Fruit fly (Drosophila melanogaster): ENCODE results near the gene GILT2.

Gene GILT2

DNA sequence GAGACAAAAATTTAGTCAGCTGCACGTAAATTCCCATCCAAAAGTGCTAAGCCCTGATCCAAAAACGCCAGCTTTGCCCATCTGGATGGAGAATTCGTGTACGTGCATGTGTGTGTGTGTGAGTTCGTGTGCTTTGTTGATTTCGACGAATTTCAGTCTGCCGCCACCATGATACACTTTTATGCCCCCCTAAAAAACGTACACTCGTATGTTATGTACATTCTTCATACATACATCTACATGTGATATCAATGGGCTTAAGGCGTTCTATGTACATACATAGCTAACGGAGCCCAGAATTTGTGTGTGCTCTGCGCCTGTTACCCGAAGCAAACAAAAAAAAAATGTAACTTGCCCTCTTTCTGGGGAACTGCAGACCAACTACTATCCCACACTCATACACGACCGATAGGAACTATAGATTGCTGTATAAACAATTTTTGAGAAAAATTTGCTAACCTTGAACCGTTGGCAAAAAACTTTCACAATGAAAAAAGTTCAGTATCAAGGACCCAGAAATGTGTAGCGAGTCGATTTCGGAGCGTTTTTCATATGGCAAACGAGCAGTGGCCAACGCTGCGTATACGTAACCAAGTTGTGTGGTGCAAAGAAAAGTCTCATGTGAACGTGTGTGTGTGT is 47.1 kb downstream of the GILT2 start (continued):
- TF ChIP-seq Dbx (GFP tag; IDR thresholded peaks at IDR 0.05) (no peak), Ets65A (GFP tag) (no peak), CG10979 (tag; optimal IDR thresholded peaks at IDR 0.05) (no peak), ara (GFP tag; IDR thresholded peaks at IDR 0.05) (no peak), wek (GFP tag; optimal IDR thresholded peaks at IDR 0.05) (peak; percentile 30), Xbp1 (GFP tag; optimal IDR thresholded peaks at IDR 0.05) (no peak), B-H1 (GFP tag; IDR thresholded peaks at IDR 0.05) (no peak), Sry-β (GFP tag; optimal IDR thresholded peaks at IDR 0.05) (no peak), CG11093 (GFP tag; IDR thresholded peaks at IDR 0.05) (no peak), Oaz (GFP tag; IDR thresholded peaks at IDR 0.05) (no peak), CG11398 (GFP tag; optimal IDR thresholded peaks at IDR 0.05) (no peak), CG6765 (GFP tag; optimal IDR thresholded peaks at IDR 0.05) (no peak), CG3847 (GFP tag; IDR thresholded peaks at IDR 0.05) (no peak), CG17361 (GFP tag; IDR thresholded peaks at IDR 0.05) (no peak), CG17186 (GFP tag; optimal IDR thresholded peaks at IDR 0.05) (no peak), CG9437 (GFP tag; optimal IDR thresholded peaks at IDR 0.05) (peak; percentile 26), CG12769 (tag; optimal IDR thresholded peaks at IDR 0.05) (peak; percentile 55), nerfin-1 (tag; optimal IDR thresholded peaks at IDR 0.05) (no peak), CG17829 (tag; optimal IDR thresholded peaks at IDR 0.05) (no peak), CG4404 (GFP tag; IDR thresholded peaks at IDR 0.05) (no peak), nerfin-2 (GFP tag; IDR thresholded peaks at IDR 0.05; ENCODE audit: partially characterized antibody) (no peak), CkIIα-i1 (GFP tag; IDR thresholded peaks at IDR 0.05) (no peak), CG13775 (GFP tag; optimal IDR thresholded peaks at IDR 0.05) (peak; percentile 11), pita (GFP tag; optimal IDR thresholded peaks at IDR 0.05) (no peak), row (GFP tag; IDR thresholded peaks at IDR 0.05) (no peak), gfzf (GFP tag; optimal IDR thresholded peaks at IDR 0.05) (no peak), CG6689 (GFP tag; IDR thresholded peaks at IDR 0.05) (no peak), Fer3 (tag; optimal IDR thresholded peaks at IDR 0.05) (peak; percentile 30), CG13287 (GFP tag; IDR thresholded peaks at IDR 0.05; ENCODE audit: partially characterized antibody) (0 out of 2 replicates have a peak, but pooled peaks have one; percentile 7), CG12744 (GFP tag; optimal IDR thresholded peaks at IDR 0.05) (peak; percentile 30), E2f1 (GFP tag; IDR thresholded peaks at IDR 0.05) (no peak), sd (tag; optimal IDR thresholded peaks at IDR 0.05) (peak; percentile 61), Hr39 (optimal IDR thresholded peaks at IDR 0.05) (no peak), mld (GFP tag; IDR thresholded peaks at IDR 0.05; ENCODE audit: partially characterized antibody) (no peak), exex (tag; optimal IDR thresholded peaks at IDR 0.05) (no peak), CG6272 (GFP tag; IDR thresholded peaks at IDR 0.05) (no peak), aop (GFP tag; IDR thresholded peaks at IDR 0.05) (no peak), D19B (GFP tag; optimal IDR thresholded peaks at IDR 0.05) (no peak), gcm2 (GFP tag; optimal IDR thresholded peaks at IDR 0.05) (no peak), dysf (GFP tag; IDR thresholded peaks at IDR 0.05) (no peak; the same call in 2 of the 3 replicates), CG17612 (GFP tag; IDR thresholded peaks at IDR 0.05) (0 out of 2 replicates have a peak, but pooled peaks have one; percentile 7), CG3281 (GFP tag; optimal IDR thresholded peaks at IDR 0.05) (peak; percentile 33), chinmo (GFP tag; IDR thresholded peaks at IDR 0.05; ENCODE audit: partially characterized antibody) (0 out of 4 replicates have a peak, but pooled peaks have one; percentile 32), CG1529 (GFP tag; optimal IDR thresholded peaks at IDR 0.05) (no peak), kni (GFP tag; optimal IDR thresholded peaks at IDR 0.05) (peak; percentile 49), bowl (GFP tag; IDR thresholded peaks at IDR 0.05) (no peak), inv (GFP tag; IDR thresholded peaks at IDR 0.05; ENCODE audit: partially characterized antibody) (no peak), CG15514 (GFP tag; optimal IDR thresholded peaks at IDR 0.05) (peak; percentile 40), dati (GFP tag; IDR thresholded peaks at IDR 0.05) (no peak), CG6683 (GFP tag; optimal IDR thresholded peaks at IDR 0.05) (no peak)
